Fruit fly (Drosophila melanogaster) whole organism, embryonic: Measurements from ENCODE around the gene CG18577.
A peak's percentile ranks its signal among the peaks of the same experiment; 100 is the strongest.

ENCODE experiments used
- Adf1 ChIP-seq: fragments of 200-800 bp; sonication (Bioruptor generic); IDR thresholded peaks from 2 replicates; pipeline ENCODE4 v1.3.6; 2022; ENCODE audit warnings: missing biosample characterization, missing genetic modification characterization
- Asciz ChIP-seq: fragments of 200-800 bp; sonication (Bioruptor generic); optimal IDR thresholded peaks from 2 replicates; lab custom pipeline; 2017; ENCODE audit warnings: missing biosample characterization, mild to moderate bottlenecking, missing genetic modification characterization, missing genetic modification reagents
- Atf-2 ChIP-seq: fragments of 200-800 bp; sonication (Bioruptor generic); optimal IDR thresholded peaks from 2 replicates; lab custom pipeline; 2016; ENCODE audit warnings: missing biosample characterization, missing genetic modification characterization
- CG10147 ChIP-seq: fragments of 200-800 bp; sonication (Bioruptor generic); optimal IDR thresholded peaks from 2 replicates; lab custom pipeline; 2019; ENCODE audit warnings: missing biosample characterization, mild to moderate bottlenecking, missing genetic modification characterization, moderate library complexity
- CG1024 ChIP-seq: fragments of 200-800 bp; sonication (Bioruptor generic); IDR thresholded peaks from 2 replicates; pipeline ENCODE4 v1.3.6; 2022; ENCODE audit warnings: missing biosample characterization, missing genetic modification characterization
- CG11398 ChIP-seq: fragments of 200-800 bp; sonication (Bioruptor generic); optimal IDR thresholded peaks from 2 replicates; lab custom pipeline; 2016; ENCODE audit warnings: missing biosample characterization, missing genetic modification characterization
- CG11695 ChIP-seq: fragments of 200-800 bp; sonication (Bioruptor generic); IDR thresholded peaks from 3 replicates; pipeline ENCODE4 v1.3.6; 2022; ENCODE audit warnings: missing biosample characterization, missing genetic modification characterization
- CG11696 ChIP-seq: fragments of 200-800 bp; sonication (Bioruptor generic); IDR thresholded peaks from 2 replicates; pipeline ENCODE4 v1.3.6; 2022; ENCODE audit warnings: missing biosample characterization, missing genetic modification characterization
- CG12236 ChIP-seq: fragments of 200-800 bp; sonication (Bioruptor generic); optimal IDR thresholded peaks from 2 replicates; lab custom pipeline; 2016; ENCODE audit warnings: missing biosample characterization, missing genetic modification characterization
- CG12942 ChIP-seq: fragments of 200-800 bp; sonication (Bioruptor generic); optimal IDR thresholded peaks from 3 replicates; lab custom pipeline; 2016; ENCODE audit warnings: missing biosample characterization, missing genetic modification characterization
- CG15011 ChIP-seq: fragments of 200-800 bp; sonication (Bioruptor generic); optimal IDR thresholded peaks from 3 replicates; lab custom pipeline; 2018; ENCODE audit warnings: missing biosample characterization, mild to moderate bottlenecking, missing genetic modification characterization
- CG17359 ChIP-seq: fragments of 200-800 bp; sonication (Bioruptor generic); optimal IDR thresholded peaks from 3 replicates; lab custom pipeline; 2018; ENCODE audit warnings: missing biosample characterization, mild to moderate bottlenecking, missing genetic modification characterization, moderate library complexity
- CG18011 ChIP-seq: fragments of 200-800 bp; sonication (Bioruptor generic); optimal IDR thresholded peaks from 2 replicates; lab custom pipeline; 2017; ENCODE audit warnings: missing biosample characterization, missing genetic modification characterization, mild to moderate bottlenecking, moderate library complexity, missing genotype
- CG2202 ChIP-seq: fragments of 200-800 bp; sonication (Bioruptor generic); optimal IDR thresholded peaks from 2 replicates; lab custom pipeline; 2018; ENCODE audit warnings: missing biosample characterization, mild to moderate bottlenecking, missing genetic modification characterization
- CG31365 ChIP-seq: fragments of 200-800 bp; sonication (Bioruptor generic); optimal IDR thresholded peaks from 2 replicates; lab custom pipeline; 2018; ENCODE audit warnings: missing biosample characterization, mild to moderate bottlenecking, missing genetic modification characterization
- CG4707 ChIP-seq: fragments of 200-800 bp; sonication (Bioruptor generic); optimal IDR thresholded peaks from 2 replicates; lab custom pipeline; 2018; ENCODE audit warnings: missing biosample characterization, mild to moderate bottlenecking, missing genetic modification characterization, moderate library complexity
- CG6254 ChIP-seq: fragments of 200-800 bp; sonication (Bioruptor generic); optimal IDR thresholded peaks from 3 replicates; lab custom pipeline; 2017; ENCODE audit warnings: mild to moderate bottlenecking, missing biosample characterization, missing genetic modification reagents, missing genetic modification characterization
- CG6854 ChIP-seq: fragments of 200-800 bp; sonication (Bioruptor generic); optimal IDR thresholded peaks from 3 replicates; lab custom pipeline; 2017; ENCODE audit warnings: missing biosample characterization, mild to moderate bottlenecking, missing genetic modification characterization
- CG7928 ChIP-seq: fragments of 200-800 bp; sonication (Bioruptor generic); optimal IDR thresholded peaks from 2 replicates; lab custom pipeline; 2017; ENCODE audit warnings: missing biosample characterization, mild to moderate bottlenecking, missing genetic modification characterization
- CG8388 ChIP-seq: fragments of 200-800 bp; sonication (Bioruptor generic); optimal IDR thresholded peaks from 2 replicates; lab custom pipeline; 2019; ENCODE audit warnings: missing biosample characterization, mild to moderate bottlenecking, missing genetic modification characterization, moderate library complexity
- CG9215 ChIP-seq: fragments of 200-800 bp; sonication (Bioruptor generic); IDR thresholded peaks from 2 replicates; pipeline ENCODE4 v1.3.6; 2022; ENCODE audit warnings: missing biosample characterization, missing genetic modification characterization
- CG9437 ChIP-seq: fragments of 200-800 bp; sonication (Bioruptor generic); optimal IDR thresholded peaks from 2 replicates; lab custom pipeline; 2018; ENCODE audit warnings: missing biosample characterization, mild to moderate bottlenecking, missing genetic modification characterization
- CG9609 ChIP-seq: fragments of 200-800 bp; sonication (Bioruptor generic); optimal IDR thresholded peaks from 3 replicates; lab custom pipeline; 2016; ENCODE audit warnings: missing biosample characterization, missing genetic modification characterization
- D19A ChIP-seq: fragments of 200-800 bp; optimal IDR thresholded peaks from 3 replicates; lab custom pipeline; 2019; ENCODE audit warnings: missing biosample characterization, mild to moderate bottlenecking, missing genetic modification characterization, moderate library complexity
- Eip74EF ChIP-seq, 2 experiments: fragments of 200-800 bp in 1 of 2; fragments of >200 bp in 1 of 2; sonication (Bioruptor generic) in 1 of 2; optimal IDR thresholded peaks; 2 replicates each; lab custom pipeline; 2017 to 2019; ENCODE audit warnings: missing biosample characterization in 2 of 2, missing genetic modification characterization in 2 of 2, mild to moderate bottlenecking in 1 of 2, moderate library complexity in 1 of 2
- H2.0 ChIP-seq: fragments of 200-800 bp; sonication (Bioruptor generic); IDR thresholded peaks from 2 replicates; pipeline ENCODE4 v1.3.6; 2022; ENCODE audit warnings: missing biosample characterization, missing genetic modification characterization
- Lpt ChIP-seq: fragments of >200 bp; optimal IDR thresholded peaks from 2 replicates; lab custom pipeline; 2018; ENCODE audit warnings: missing biosample characterization, missing genetic modification characterization
- NC2β ChIP-seq: fragments of 200-800 bp; sonication (Bioruptor generic); optimal IDR thresholded peaks from 2 replicates; lab custom pipeline; 2016; ENCODE audit warnings: missing biosample characterization, missing genetic modification characterization
- Taf1 ChIP-seq: fragments of 200-800 bp; sonication (Bioruptor generic); IDR thresholded peaks from 2 replicates; pipeline ENCODE4 v1.3.6; 2022; ENCODE audit warnings: missing biosample characterization, missing genetic modification characterization
- Trl ChIP-seq, 3 experiments: fragments of >200 bp in 2 of 3; fragments of 200-800 bp in 1 of 3; sonication (Bioruptor generic) in 1 of 3; optimal IDR thresholded peaks; 2 replicates in 1 of 3; 3 replicates in 2 of 3; lab custom pipeline; 2016 to 2017; ENCODE audit warnings: missing biosample characterization in 1 of 3, missing genetic modification characterization in 1 of 3
- Usf ChIP-seq: fragments of 200-800 bp; sonication (Bioruptor generic); optimal IDR thresholded peaks from 2 replicates; lab custom pipeline; 2017; ENCODE audit warnings: missing genotype, missing biosample characterization, missing genetic modification characterization
- az2 ChIP-seq: fragments of 200-800 bp; sonication (Bioruptor generic); optimal IDR thresholded peaks from 3 replicates; lab custom pipeline; 2016; ENCODE audit warnings: missing biosample characterization, missing genetic modification characterization
- bab2 ChIP-seq: fragments of 200-800 bp; sonication (Bioruptor generic); optimal IDR thresholded peaks from 2 replicates; lab custom pipeline; 2016; ENCODE audit warnings: missing biosample characterization, missing genetic modification characterization
- dati ChIP-seq: fragments of 200-800 bp; sonication (Bioruptor generic); IDR thresholded peaks from 2 replicates; pipeline ENCODE4 v1.3.6; 2022; ENCODE audit warnings: missing biosample characterization, missing genetic modification characterization
- en ChIP-seq: fragments of 200-800 bp; sonication (Bioruptor generic); optimal IDR thresholded peaks from 2 replicates; lab custom pipeline; 2016; ENCODE audit warnings: missing biosample characterization, missing genetic modification characterization
- esg ChIP-seq: fragments of 200-800 bp; sonication (Bioruptor generic); conservative IDR thresholded peaks from 2 replicates; pipeline ENCODE4 v1.3.6; 2022; ENCODE audit warnings: missing biosample characterization, missing genetic modification characterization
- fu2 ChIP-seq: fragments of 200-800 bp; sonication (Bioruptor generic); optimal IDR thresholded peaks from 2 replicates; lab custom pipeline; 2016; ENCODE audit warnings: missing biosample characterization, missing genetic modification characterization
- gem ChIP-seq: fragments of 200-800 bp; sonication (Bioruptor generic); optimal IDR thresholded peaks from 2 replicates; lab custom pipeline; 2019; ENCODE audit warnings: missing biosample characterization, mild to moderate bottlenecking, missing genetic modification characterization, moderate library complexity
- gt ChIP-seq: fragments of 200-800 bp; sonication (Bioruptor generic); IDR thresholded peaks from 2 replicates; pipeline ENCODE4 v1.3.6; 2022; ENCODE audit warnings: missing biosample characterization, missing genetic modification characterization
- klu ChIP-seq: fragments of 200-800 bp; sonication (Bioruptor generic); IDR thresholded peaks from 2 replicates; pipeline ENCODE4 v1.3.6; 2022; ENCODE audit warnings: missing biosample characterization, missing genetic modification characterization
- oc ChIP-seq: fragments of 200-800 bp; sonication (Bioruptor generic); optimal IDR thresholded peaks from 2 replicates; lab custom pipeline; 2018; ENCODE audit warnings: missing biosample characterization, mild to moderate bottlenecking, missing genetic modification characterization, moderate library complexity
- odd ChIP-seq: fragments of 200-800 bp; sonication (Bioruptor generic); optimal IDR thresholded peaks from 2 replicates; lab custom pipeline; 2017; ENCODE audit warnings: missing biosample characterization, mild to moderate bottlenecking, missing genetic modification characterization
- peb ChIP-seq: fragments of 200-800 bp; sonication (Bioruptor generic); IDR thresholded peaks from 2 replicates; pipeline ENCODE4 v1.3.6; 2022; ENCODE audit warnings: missing biosample characterization, missing genetic modification characterization
- pros ChIP-seq: fragments of 200-800 bp; sonication (Bioruptor generic); optimal IDR thresholded peaks from 3 replicates; lab custom pipeline; 2019; ENCODE audit warnings: missing biosample characterization, mild to moderate bottlenecking, missing genetic modification characterization, moderate library complexity
- sima ChIP-seq: fragments of 200-800 bp; sonication (Bioruptor generic); optimal IDR thresholded peaks from 2 replicates; lab custom pipeline; 2016; ENCODE audit warnings: missing biosample characterization, missing genetic modification characterization
- slbo ChIP-seq: fragments of 200-800 bp; sonication (Bioruptor generic); IDR thresholded peaks from 2 replicates; pipeline ENCODE4 v1.3.6; 2022; ENCODE audit warnings: missing biosample characterization, missing genetic modification characterization
- ssp ChIP-seq: fragments of 200-800 bp; sonication (Bioruptor generic); IDR thresholded peaks from 2 replicates; pipeline ENCODE4 v1.3.6; 2022; ENCODE audit warnings: missing biosample characterization, missing genetic modification characterization
- stc ChIP-seq: fragments of 200-800 bp; sonication (Bioruptor generic); IDR thresholded peaks from 2 replicates; pipeline ENCODE4 v1.3.6; 2022; ENCODE audit warnings: missing biosample characterization, missing genetic modification characterization
- stwl ChIP-seq: fragments of 200-800 bp; sonication (Bioruptor generic); optimal IDR thresholded peaks from 3 replicates; lab custom pipeline; 2018; ENCODE audit warnings: missing biosample characterization, mild to moderate bottlenecking, missing genetic modification characterization, moderate library complexity
- unpg ChIP-seq: fragments of 200-800 bp; sonication (Bioruptor generic); optimal IDR thresholded peaks from 3 replicates; lab custom pipeline; 2018; ENCODE audit warnings: missing biosample characterization, mild to moderate bottlenecking, missing genetic modification characterization, moderate library complexity
- vvl ChIP-seq: fragments of 200-800 bp; sonication (Bioruptor generic); IDR thresholded peaks from 2 replicates; pipeline ENCODE4 v1.3.6; 2022; ENCODE audit warnings: missing biosample characterization, missing genetic modification characterization

CG18577 gene

DNA sequence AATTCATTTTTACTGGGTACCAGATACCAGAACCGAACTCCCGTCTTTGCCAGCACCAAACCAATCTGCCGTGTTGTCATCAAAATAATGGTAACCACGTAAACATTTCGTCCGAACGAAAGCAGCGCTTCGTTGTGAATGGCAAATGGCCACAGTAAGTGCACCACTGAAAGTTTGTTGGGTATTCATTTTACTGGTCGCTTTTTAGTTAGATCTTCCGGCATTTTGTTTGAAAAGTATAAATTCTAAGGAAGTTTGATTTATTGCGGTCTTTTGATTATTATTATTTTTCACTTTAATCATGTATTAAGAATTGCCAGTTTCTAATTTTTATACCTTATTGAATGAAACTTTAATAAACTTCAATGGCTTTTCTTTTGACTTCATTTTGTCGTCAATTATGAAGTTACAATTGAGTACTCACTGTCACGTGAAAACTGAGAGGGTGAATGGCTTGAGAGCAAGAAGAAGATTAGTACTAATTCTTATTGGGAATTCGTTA lies 18.6 kb downstream of the CG18577 start, which contains the start of gene ZnT86D (continued):
- TF ChIP-seq NC2β (GFP tag; lab: Kevin White, UChicago) (peak; percentile 68), Usf (no peak), CG10147 (GFP tag; lab: Kevin White, UChicago) (peak; percentile 79), CG7928 (GFP tag; lab: Kevin White, UChicago) (no peak), unpg (peak; percentile 58), slbo (peak; percentile 70), CG8388 (peak; percentile 39), CG4707 (GFP tag; lab: Kevin White, UChicago) (no peak), CG9437 (GFP tag; lab: Kevin White, UChicago) (peak; percentile 60), bab2 (GFP tag; lab: Kevin White, UChicago) (peak; percentile 49), Lpt (GFP tag; lab: Kevin White, UChicago) (no peak), en (GFP tag; lab: Kevin White, UChicago) (no peak), peb (GFP tag; lab: Robert Waterston, UW) (no peak), stc (GFP tag; lab: Robert Waterston, UW) (no peak), CG6254 (GFP tag; lab: Kevin White, UChicago) (peak; percentile 5), CG11398 (GFP tag; lab: Kevin White, UChicago) (peak; percentile 2), CG18011 (GFP tag; lab: Kevin White, UChicago) (peak; percentile 8), sima (GFP tag; lab: Kevin White, UChicago) (no peak), D19A (tag; lab: Kevin White, UChicago) (peak; percentile 60), gt (GFP tag; lab: Robert Waterston, UW) (no peak), H2.0 (GFP tag; lab: Robert Waterston, UW) (no peak), Taf1 (GFP tag; lab: Robert Waterston, UW) (no peak), pros (GFP tag; lab: Kevin White, UChicago) (peak; percentile 40), ssp (GFP tag; lab: Robert Waterston, UW) (no peak), CG15011 (GFP tag; lab: Kevin White, UChicago) (peak; percentile 21), Eip74EF (GFP tag; optimal IDR thresholded peaks at IDR 0.05; lab: Kevin White, UChicago) (peak in 1 of 2 experiments; percentile 46), CG17359 (peak; percentile 51), CG1024 (no peak), CG12942 (GFP tag; lab: Kevin White, UChicago) (no peak), CG2202 (tag; lab: Kevin White, UChicago) (no peak), CG9215 (peak; percentile 73), CG11695 (GFP tag; lab: Robert Waterston, UW) (no peak), CG31365 (tag; lab: Kevin White, UChicago) (no peak), vvl (peak; percentile 24; the same call in 1 of the 2 replicates), fu2 (peak; percentile 42), CG11696 (GFP tag; lab: Robert Waterston, UW) (no peak), Asciz (GFP tag; lab: Kevin White, UChicago) (peak; percentile 5), dati (GFP tag; lab: Robert Waterston, UW) (no peak), Adf1 (GFP tag; lab: Robert Waterston, UW) (no peak), Atf-2 (GFP tag; lab: Kevin White, UChicago) (peak; percentile 5), Trl (optimal IDR thresholded peaks at IDR 0.05; lab: Kevin White, UChicago) (no peak), Trl (GFP tag; optimal IDR thresholded peaks at IDR 0.05; lab: Kevin White, UChicago) (no peak), oc (tag; lab: Kevin White, UChicago) (no peak), az2 (GFP tag; lab: Kevin White, UChicago) (no peak), CG12236 (GFP tag; lab: Kevin White, UChicago) (no peak), gem (tag; lab: Kevin White, UChicago) (peak; percentile 78), odd (GFP tag; lab: Kevin White, UChicago) (peak; percentile 37), stwl (peak; percentile 58), CG9609 (GFP tag; lab: Kevin White, UChicago) (peak; percentile 38), klu (GFP tag; lab: Robert Waterston, UW) (peak; percentile 57; the same call in 1 of the 2 replicates), CG6854 (GFP tag; lab: Kevin White, UChicago) (no peak), esg (GFP tag; lab: Robert Waterston, UW) (no peak)
